Worm (Caenorhabditis elegans): ENCODE results near the gene lido-13.

ce11 chrII:3078496-3078895 lies 24.4 kb upstream of the lido-13 start, which contains the start of gene copb-1:
- no peak for TF ChIP-seq zfp-3 (GFP tag; conservative IDR thresholded peaks at IDR 0.05)
- TF ChIP-seq nhr-28 (tag; optimal IDR thresholded peaks at IDR 0.05): no peak
- TF ChIP-seq aly-2 (tag; optimal IDR thresholded peaks at IDR 0.05): no peak
- no peak for TF ChIP-seq mes-2 (tag; optimal IDR thresholded peaks at IDR 0.05; ENCODE audit: poor library complexity, severe bottlenecking)
- TF ChIP-seq nhr-11 (tag; optimal IDR thresholded peaks at IDR 0.05): no peak
- no peak for TF ChIP-seq dve-1 (tag; optimal IDR thresholded peaks at IDR 0.05; ENCODE audit: insufficient read depth)
- TF ChIP-seq pha-4 (GFP tag; IDR thresholded peaks at IDR 0.05): no peak
- no peak for TF ChIP-seq pha-4 (tag; optimal IDR thresholded peaks at IDR 0.05)
- TF ChIP-seq mep-1 (tag; optimal IDR thresholded peaks at IDR 0.05): no peak
- TF ChIP-seq dmd-6 (GFP tag; IDR thresholded peaks at IDR 0.05): no peak
- no peak for TF ChIP-seq unc-39 (tag; optimal IDR thresholded peaks at IDR 0.05)
- TF ChIP-seq ZK546.5 (tag; optimal IDR thresholded peaks at IDR 0.05): no peak
- TF ChIP-seq Y48G9A.11 (GFP tag; IDR thresholded peaks at IDR 0.05): no peak

All from whole organism, L4 larva.